Fruit fly (Drosophila melanogaster) whole organism, embryonic: ENCODE results near the gene CG18213.
A peak's percentile ranks its signal among the peaks of the same experiment; 100 is the strongest.

Source experiments
- Antp ChIP-seq: fragments of 200-800 bp; sonication (Bioruptor generic); optimal IDR thresholded peaks from 3 replicates; lab custom pipeline; 2016; ENCODE audit warnings: missing biosample characterization, missing genetic modification characterization
- CG10147 ChIP-seq: fragments of 200-800 bp; sonication (Bioruptor generic); optimal IDR thresholded peaks from 2 replicates; lab custom pipeline; 2019; ENCODE audit warnings: missing biosample characterization, mild to moderate bottlenecking, missing genetic modification characterization, moderate library complexity
- CG11247 ChIP-seq: fragments of 200-800 bp; sonication (Bioruptor generic); IDR thresholded peaks from 2 replicates; pipeline ENCODE4 v1.3.6; 2022; ENCODE audit warnings: missing biosample characterization, missing genetic modification characterization
- CG12219 ChIP-seq: fragments of 200-800 bp; sonication (Bioruptor generic); optimal IDR thresholded peaks from 3 replicates; lab custom pipeline; 2018; ENCODE audit warnings: missing biosample characterization, mild to moderate bottlenecking, missing genetic modification characterization
- CG12299 ChIP-seq: fragments of 200-800 bp; sonication (Bioruptor generic); optimal IDR thresholded peaks from 2 replicates; lab custom pipeline; 2018; ENCODE audit warnings: missing biosample characterization, mild to moderate bottlenecking, missing genetic modification characterization
- CG12942 ChIP-seq: fragments of 200-800 bp; sonication (Bioruptor generic); optimal IDR thresholded peaks from 3 replicates; lab custom pipeline; 2016; ENCODE audit warnings: missing biosample characterization, missing genetic modification characterization
- CG14441 ChIP-seq: fragments of 200-800 bp; sonication (Bioruptor generic); IDR thresholded peaks from 2 replicates; pipeline ENCODE4 v1.3.6; 2022; ENCODE audit warnings: missing biosample characterization, missing genetic modification characterization
- CG15011 ChIP-seq: fragments of 200-800 bp; sonication (Bioruptor generic); optimal IDR thresholded peaks from 3 replicates; lab custom pipeline; 2018; ENCODE audit warnings: missing biosample characterization, mild to moderate bottlenecking, missing genetic modification characterization
- CG17568 ChIP-seq: fragments of 200-800 bp; sonication (Bioruptor generic); optimal IDR thresholded peaks from 2 replicates; lab custom pipeline; 2018; ENCODE audit warnings: missing biosample characterization, mild to moderate bottlenecking, missing genetic modification characterization, moderate library complexity
- CG31441 ChIP-seq: fragments of 200-800 bp; sonication (Bioruptor generic); IDR thresholded peaks from 2 replicates; pipeline ENCODE4 v1.3.6; 2022; ENCODE audit warnings: missing biosample characterization, missing genetic modification characterization
- CG34422 ChIP-seq: fragments of 200-800 bp; sonication (Bioruptor generic); IDR thresholded peaks from 3 replicates; pipeline ENCODE4 v1.3.6; 2022; ENCODE audit warnings: missing biosample characterization, missing genetic modification characterization
- CG43689 ChIP-seq: fragments of 200-800 bp; sonication (Bioruptor generic); IDR thresholded peaks from 2 replicates; pipeline ENCODE4 v1.3.6; 2022; ENCODE audit warnings: missing biosample characterization, missing genetic modification characterization
- CG5180 ChIP-seq: fragments of 200-800 bp; sonication (Bioruptor generic); optimal IDR thresholded peaks from 3 replicates; lab custom pipeline; 2017; ENCODE audit warnings: missing biosample characterization, missing genetic modification characterization, mild to moderate bottlenecking, moderate library complexity, missing genetic modification reagents
- CG7556 ChIP-seq: fragments of 200-800 bp; sonication (Bioruptor generic); optimal IDR thresholded peaks from 2 replicates; lab custom pipeline; 2017; ENCODE audit warnings: missing biosample characterization, mild to moderate bottlenecking, missing genetic modification characterization
- CG7963 ChIP-seq: fragments of 200-800 bp; sonication (Bioruptor generic); IDR thresholded peaks from 3 replicates; pipeline ENCODE4 v1.3.6; 2022; ENCODE audit warnings: missing biosample characterization, missing genetic modification characterization; ENCODE audit not compliant: partially characterized antibody
- CG8478 ChIP-seq: fragments of >200 bp; optimal IDR thresholded peaks from 2 replicates; lab custom pipeline; 2018
- Camta ChIP-seq: fragments of 200-800 bp; sonication (Bioruptor generic); optimal IDR thresholded peaks from 2 replicates; lab custom pipeline; 2016; ENCODE audit warnings: missing biosample characterization, missing genetic modification characterization
- CoRest ChIP-seq: fragments of 200-800 bp; sonication (Bioruptor generic); optimal IDR thresholded peaks from 3 replicates; lab custom pipeline; 2018; ENCODE audit warnings: missing biosample characterization, mild to moderate bottlenecking, missing genetic modification characterization, moderate library complexity
- Dbx ChIP-seq: fragments of 200-800 bp; sonication (Bioruptor generic); IDR thresholded peaks from 3 replicates; pipeline ENCODE4 v1.3.6; 2022; ENCODE audit warnings: missing biosample characterization, missing genetic modification characterization
- Dll ChIP-seq: fragments of 200-800 bp; sonication (Bioruptor generic); IDR thresholded peaks from 4 replicates; pipeline ENCODE4 v1.3.6; 2022; ENCODE audit warnings: missing biosample characterization, missing genetic modification characterization; ENCODE audit not compliant: partially characterized antibody
- Fer3 ChIP-seq: fragments of 200-800 bp; sonication (Bioruptor generic); optimal IDR thresholded peaks from 2 replicates; lab custom pipeline; 2018; ENCODE audit warnings: missing biosample characterization, mild to moderate bottlenecking, missing genetic modification characterization, moderate library complexity
- GATAe ChIP-seq: fragments of 200-800 bp; sonication (Bioruptor generic); conservative IDR thresholded peaks from 2 replicates; pipeline ENCODE4 v1.3.6; 2022; ENCODE audit warnings: missing biosample characterization, missing genetic modification characterization
- Jarid2 ChIP-seq: fragments of 200-800 bp; sonication (Bioruptor generic); optimal IDR thresholded peaks from 3 replicates; lab custom pipeline; 2017; ENCODE audit warnings: mild to moderate bottlenecking, missing biosample characterization, missing genetic modification reagents, missing genetic modification characterization
- Med ChIP-seq: fragments of 200-800 bp; sonication (Bioruptor generic); peaks from one replicate; lab custom pipeline; 2016; ENCODE audit warnings: missing biosample characterization, missing genetic modification characterization, mild to moderate bottlenecking, inconsistent platforms, moderate library complexity
- NC2α ChIP-seq: fragments of 200-800 bp; sonication (Bioruptor generic); optimal IDR thresholded peaks from 2 replicates; lab custom pipeline; 2016; ENCODE audit warnings: missing biosample characterization, missing genetic modification characterization
- NfI ChIP-seq: fragments of 200-800 bp; sonication (Bioruptor generic); optimal IDR thresholded peaks from 3 replicates; lab custom pipeline; 2018; ENCODE audit warnings: missing biosample characterization, mild to moderate bottlenecking, missing genetic modification characterization, moderate library complexity
- al ChIP-seq: fragments of 200-800 bp; sonication (Bioruptor generic); IDR thresholded peaks from 2 replicates; pipeline ENCODE4 v1.3.6; 2022; ENCODE audit warnings: missing biosample characterization, missing genetic modification characterization
- ap ChIP-seq: fragments of 200-800 bp; sonication (Bioruptor generic); IDR thresholded peaks from 2 replicates; pipeline ENCODE4 v1.3.6; 2022; ENCODE audit warnings: missing biosample characterization, missing genetic modification characterization
- az2 ChIP-seq: fragments of 200-800 bp; sonication (Bioruptor generic); optimal IDR thresholded peaks from 3 replicates; lab custom pipeline; 2016; ENCODE audit warnings: missing biosample characterization, missing genetic modification characterization
- bigmax ChIP-seq: fragments of 200-800 bp; sonication (Bioruptor generic); optimal IDR thresholded peaks from 2 replicates; lab custom pipeline; 2018; ENCODE audit warnings: missing biosample characterization, mild to moderate bottlenecking, missing genetic modification characterization
- chif ChIP-seq, 2 experiments: fragments of 200-800 bp; sonication (Bioruptor generic); optimal IDR thresholded peaks; 3 replicates each; lab custom pipeline; 2016; ENCODE audit warnings: missing biosample characterization in 2 of 2, missing genetic modification characterization in 2 of 2
- cwo ChIP-seq: fragments of 200-800 bp; sonication (Bioruptor generic); optimal IDR thresholded peaks from 3 replicates; lab custom pipeline; 2017; ENCODE audit warnings: missing biosample characterization, missing genetic modification characterization, mild to moderate bottlenecking, moderate library complexity, missing genetic modification reagents
- da ChIP-seq: fragments of 200-800 bp; sonication (Bioruptor generic); optimal IDR thresholded peaks from 2 replicates; lab custom pipeline; 2016; ENCODE audit warnings: missing biosample characterization, missing genetic modification characterization
- ewg ChIP-seq: fragments of 200-800 bp; sonication (Bioruptor generic); optimal IDR thresholded peaks from 3 replicates; lab custom pipeline; 2017; ENCODE audit warnings: mild to moderate bottlenecking, missing biosample characterization, missing genetic modification reagents, missing genetic modification characterization
- gcm ChIP-seq: fragments of 200-800 bp; sonication (Bioruptor generic); optimal IDR thresholded peaks from 2 replicates; lab custom pipeline; 2019; ENCODE audit warnings: missing biosample characterization, mild to moderate bottlenecking, missing genetic modification characterization, moderate library complexity
- gsb ChIP-seq: fragments of 200-800 bp; sonication (Bioruptor generic); IDR thresholded peaks from 2 replicates; pipeline ENCODE4 v1.3.6; 2022; ENCODE audit warnings: missing biosample characterization, missing genetic modification characterization
- hth ChIP-seq: fragments of >200 bp; optimal IDR thresholded peaks from 2 replicates; lab custom pipeline; 2017; ENCODE audit warnings: inconsistent platforms
- ind ChIP-seq: fragments of 200-800 bp; sonication (Bioruptor generic); optimal IDR thresholded peaks from 3 replicates; lab custom pipeline; 2016; ENCODE audit warnings: missing biosample characterization, missing genetic modification characterization
- kni ChIP-seq: fragments of 200-800 bp; sonication (Bioruptor generic); optimal IDR thresholded peaks from 3 replicates; lab custom pipeline; 2017; ENCODE audit warnings: mild to moderate bottlenecking, missing biosample characterization, missing genetic modification reagents, missing genetic modification characterization
- lbe ChIP-seq: fragments of 200-800 bp; sonication (Bioruptor generic); optimal IDR thresholded peaks from 2 replicates; lab custom pipeline; 2016; ENCODE audit warnings: missing biosample characterization, mild to moderate bottlenecking, missing genetic modification characterization
- nerfin-2 ChIP-seq: fragments of 200-800 bp; sonication (Bioruptor generic); IDR thresholded peaks from 2 replicates; pipeline ENCODE4 v1.3.6; 2022; ENCODE audit warnings: missing biosample characterization, missing genetic modification characterization; ENCODE audit not compliant: partially characterized antibody
- onecut ChIP-seq: fragments of 200-800 bp; sonication (Bioruptor generic); IDR thresholded peaks from 2 replicates; pipeline ENCODE4 v1.3.6; 2022; ENCODE audit warnings: missing biosample characterization, missing genetic modification characterization
- pan ChIP-seq, 4 experiments: fragments of >200 bp in 3 of 4; fragments of 200-800 bp in 1 of 4; sonication (Bioruptor generic) in 1 of 4; optimal IDR thresholded peaks in 3 of 4; IDR thresholded peaks in 1 of 4; 2 replicates each; pipeline versions ENCODE4 v1.3.6 to Lab custom; 2017 to 2022; ENCODE audit warnings: missing biosample characterization in 2 of 4, missing genetic modification characterization in 2 of 4, mixed read lengths in 1 of 4
- ranshi ChIP-seq: fragments of 200-800 bp; sonication (Bioruptor generic); IDR thresholded peaks from 2 replicates; pipeline ENCODE4 v1.3.6; 2022; ENCODE audit warnings: missing biosample characterization, missing genetic modification characterization
- row ChIP-seq: fragments of 200-800 bp; sonication (Bioruptor generic); IDR thresholded peaks from 3 replicates; pipeline ENCODE4 v1.3.6; 2022; ENCODE audit warnings: missing biosample characterization, missing genetic modification characterization
- schlank ChIP-seq: fragments of 200-800 bp; sonication (Bioruptor generic); optimal IDR thresholded peaks from 2 replicates; lab custom pipeline; 2018; ENCODE audit warnings: missing biosample characterization, mild to moderate bottlenecking, missing genetic modification characterization
- sens ChIP-seq: fragments of 200-800 bp; sonication (Bioruptor generic); peaks from one replicate; lab custom pipeline; 2016; ENCODE audit warnings: missing biosample characterization, missing genetic modification characterization
- sob ChIP-seq: fragments of 200-800 bp; sonication (Bioruptor generic); IDR thresholded peaks from 2 replicates; pipeline ENCODE4 v1.3.6; 2022; ENCODE audit warnings: missing biosample characterization, missing genetic modification characterization
- tap ChIP-seq: fragments of 200-800 bp; optimal IDR thresholded peaks from 3 replicates; lab custom pipeline; 2019; ENCODE audit warnings: missing biosample characterization, mild to moderate bottlenecking, missing genetic modification characterization, moderate library complexity
- usp ChIP-seq: fragments of >200 bp; optimal IDR thresholded peaks from 2 replicates; lab custom pipeline; 2017; ENCODE audit warnings: missing biosample characterization, missing genetic modification characterization
- vfl ChIP-seq: fragments of 200-800 bp; sonication (Bioruptor generic); optimal IDR thresholded peaks from 2 replicates; lab custom pipeline; 2016; ENCODE audit warnings: missing biosample characterization, missing genetic modification characterization
- wdn ChIP-seq: fragments of 200-800 bp; sonication (Bioruptor generic); IDR thresholded peaks from 2 replicates; pipeline ENCODE4 v1.3.6; 2022; ENCODE audit warnings: missing biosample characterization, missing genetic modification characterization
- wek ChIP-seq: fragments of 200-800 bp; sonication (Bioruptor generic); optimal IDR thresholded peaks from 3 replicates; lab custom pipeline; 2018; ENCODE audit warnings: missing biosample characterization, mild to moderate bottlenecking, missing genetic modification characterization, moderate library complexity

CG18213 gene

dm6 chr3R:17066828-17067430 is 26.9 kb upstream of the CG18213 start (continued):
- TF ChIP-seq hth (lab: Kevin White, UChicago) (no peak), CG7556 (GFP tag; lab: Kevin White, UChicago) (no peak), CG31441 (GFP tag; lab: Robert Waterston, UW) (no peak), da (GFP tag; lab: Kevin White, UChicago) (no peak), Dll (GFP tag; lab: Robert Waterston, UW) (no peak), CG15011 (GFP tag; lab: Kevin White, UChicago) (no peak), chif (GFP tag; optimal IDR thresholded peaks at IDR 0.05; lab: Kevin White, UChicago) (no peak), onecut (GFP tag; lab: Robert Waterston, UW) (no peak), az2 (no peak), CG17568 (GFP tag; lab: Kevin White, UChicago) (no peak), sob (no peak), ranshi (no peak), wdn (no peak), Camta (GFP tag; lab: Kevin White, UChicago) (no peak), CG10147 (no peak), schlank (tag; lab: Kevin White, UChicago) (no peak), nerfin-2 (GFP tag; lab: Robert Waterston, UW) (no peak), NC2α (GFP tag; lab: Kevin White, UChicago) (no peak), pan (optimal IDR thresholded peaks at IDR 0.05; lab: Kevin White, UChicago) (no peak), pan (GFP tag; optimal IDR thresholded peaks at IDR 0.05 in 1 of 2, IDR thresholded peaks at IDR 0.05 in 1 of 2) (no peak), row (no peak), GATAe (no peak), al (no peak), CG12219 (GFP tag; lab: Kevin White, UChicago) (no peak), CG8478 (lab: Kevin White, UChicago) (no peak), bigmax (GFP tag; lab: Kevin White, UChicago) (no peak), sens (no peak), CG5180 (no peak), lbe (GFP tag; lab: Kevin White, UChicago) (no peak), Fer3 (tag; lab: Kevin White, UChicago) (no peak), kni (GFP tag; lab: Kevin White, UChicago) (no peak), CG34422 (GFP tag; lab: Robert Waterston, UW) (0 out of 3 replicates have a peak, but pooled peaks have one; percentile 18), NfI (GFP tag; lab: Kevin White, UChicago) (no peak), CoRest (no peak), tap (no peak), ap (GFP tag; lab: Robert Waterston, UW) (no peak), wek (GFP tag; lab: Kevin White, UChicago) (no peak), ind (GFP tag; lab: Kevin White, UChicago) (no peak), CG11247 (GFP tag; lab: Robert Waterston, UW) (no peak), cwo (no peak), usp (GFP tag; lab: Kevin White, UChicago) (no peak), CG14441 (GFP tag; lab: Robert Waterston, UW) (no peak), CG12942 (no peak)
- TF ChIP-seq, all 482 proteins: peak for 20

- no peak for TF ChIP-seq sob
- TF ChIP-seq CG43689 (GFP tag; lab: Robert Waterston, UW) = no peak
- no peak for TF ChIP-seq CG7963
- TF ChIP-seq vfl (GFP tag; lab: Kevin White, UChicago) = no peak
- no peak for TF ChIP-seq ewg (GFP tag; lab: Kevin White, UChicago)
- peak; percentile 29 for TF ChIP-seq Med (GFP tag; lab: Kevin White, UChicago)
- no peak for TF ChIP-seq Jarid2
- no peak for TF ChIP-seq Antp (GFP tag; lab: Kevin White, UChicago)
- no peak for TF ChIP-seq CG10147
- TF ChIP-seq Dbx (GFP tag; lab: Robert Waterston, UW) = no peak
- TF ChIP-seq gcm (GFP tag; lab: Kevin White, UChicago) = no peak
- TF ChIP-seq gsb (GFP tag; lab: Robert Waterston, UW) = no peak
- TF ChIP-seq al = no peak
- no peak for TF ChIP-seq CG12299 (tag; lab: Kevin White, UChicago)
- no peak for TF ChIP-seq chif (GFP tag; optimal IDR thresholded peaks at IDR 0.05; lab: Kevin White, UChicago)
Measured at dm6 chr3R:17066077-17066476, 26.1 kb upstream of the CG18213 start.
